Fruit fly (Drosophila melanogaster): ENCODE results near the gene RpS28-like.

- TF ChIP-seq CG9139 (GFP tag; optimal IDR thresholded peaks at IDR 0.05) = no peak
- TF ChIP-seq Hr38 (GFP tag; optimal IDR thresholded peaks at IDR 0.05) = no peak
- no peak for TF ChIP-seq ss (GFP tag; optimal IDR thresholded peaks at IDR 0.05)
- no peak for TF ChIP-seq CG7368 (GFP tag; optimal IDR thresholded peaks at IDR 0.05)
- TF ChIP-seq CG6854 (GFP tag; optimal IDR thresholded peaks at IDR 0.05) = no peak
- peak; percentile 73 for TF ChIP-seq achi (GFP tag; optimal IDR thresholded peaks at IDR 0.05)
Measured at dm6 chr2L:9437216-9437715, 662 bp downstream of the RpS28-like start, which contains the start of gene numb.
